Fruit fly (Drosophila melanogaster): ENCODE data around the gene Nup35.

Gene Nup35

DNA sequence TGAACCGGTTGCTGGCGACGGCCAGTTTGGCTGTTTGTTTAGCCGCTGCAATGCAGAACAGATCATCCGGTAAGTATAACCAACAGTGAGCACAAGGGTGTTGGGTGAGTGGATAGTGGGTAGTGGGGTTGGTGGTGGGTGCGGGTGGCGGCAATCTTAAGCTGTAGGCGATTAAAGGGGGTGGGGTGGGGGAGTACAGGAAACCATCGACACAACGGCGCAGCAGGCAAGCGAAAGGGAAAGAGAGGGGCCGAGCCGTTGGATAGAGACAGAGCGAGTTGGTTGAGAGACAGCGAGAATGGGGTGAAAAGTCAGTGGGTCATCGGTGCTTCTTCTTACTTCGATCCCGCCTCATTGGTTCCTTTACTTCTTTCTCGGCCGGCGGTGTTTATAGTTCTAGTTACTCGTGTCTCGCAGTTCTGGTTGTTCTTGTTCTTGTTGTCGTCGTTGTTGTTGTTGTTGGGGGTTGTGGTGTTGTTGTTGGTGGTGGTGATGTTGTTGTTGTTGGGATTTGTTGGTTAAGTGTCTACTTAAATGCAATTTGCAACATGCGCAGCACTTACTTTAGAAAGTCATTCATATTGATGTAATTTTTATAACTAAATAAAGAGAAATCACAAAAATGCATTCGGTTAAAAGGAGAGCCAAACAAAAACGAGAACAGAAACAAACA is 11.6 kb upstream of the Nup35 start (continued):
- TF ChIP-seq CG12071 (GFP tag; optimal IDR thresholded peaks at IDR 0.05), result no peak
- no peak for TF ChIP-seq Mad (GFP tag; optimal IDR thresholded peaks at IDR 0.05)
- TF ChIP-seq CG32772 (GFP tag; IDR thresholded peaks at IDR 0.05), result no peak
- TF ChIP-seq sens-2 (GFP tag; IDR thresholded peaks at IDR 0.05), result no peak
- no peak for TF ChIP-seq Ptx1 (GFP tag; IDR thresholded peaks at IDR 0.05)
- TF ChIP-seq CG17385 (GFP tag; optimal IDR thresholded peaks at IDR 0.05), result peak; percentile 47
- no peak for TF ChIP-seq nerfin-2 (GFP tag; IDR thresholded peaks at IDR 0.05; ENCODE audit: partially characterized antibody)
- no peak for TF ChIP-seq Meics (GFP tag; optimal IDR thresholded peaks at IDR 0.05)
- TF ChIP-seq Hr3 (GFP tag; optimal IDR thresholded peaks at IDR 0.05), result no peak
- TF ChIP-seq NK7.1 (GFP tag; optimal IDR thresholded peaks at IDR 0.05), result no peak
- no peak for TF ChIP-seq H2.0 (GFP tag; IDR thresholded peaks at IDR 0.05)
- TF ChIP-seq Opbp (GFP tag; IDR thresholded peaks at IDR 0.05; ENCODE audit: partially characterized antibody), result no peak
- TF ChIP-seq ind (GFP tag; optimal IDR thresholded peaks at IDR 0.05), result no peak
- no peak for TF ChIP-seq kah (GFP tag; optimal IDR thresholded peaks at IDR 0.05)

DNA sequence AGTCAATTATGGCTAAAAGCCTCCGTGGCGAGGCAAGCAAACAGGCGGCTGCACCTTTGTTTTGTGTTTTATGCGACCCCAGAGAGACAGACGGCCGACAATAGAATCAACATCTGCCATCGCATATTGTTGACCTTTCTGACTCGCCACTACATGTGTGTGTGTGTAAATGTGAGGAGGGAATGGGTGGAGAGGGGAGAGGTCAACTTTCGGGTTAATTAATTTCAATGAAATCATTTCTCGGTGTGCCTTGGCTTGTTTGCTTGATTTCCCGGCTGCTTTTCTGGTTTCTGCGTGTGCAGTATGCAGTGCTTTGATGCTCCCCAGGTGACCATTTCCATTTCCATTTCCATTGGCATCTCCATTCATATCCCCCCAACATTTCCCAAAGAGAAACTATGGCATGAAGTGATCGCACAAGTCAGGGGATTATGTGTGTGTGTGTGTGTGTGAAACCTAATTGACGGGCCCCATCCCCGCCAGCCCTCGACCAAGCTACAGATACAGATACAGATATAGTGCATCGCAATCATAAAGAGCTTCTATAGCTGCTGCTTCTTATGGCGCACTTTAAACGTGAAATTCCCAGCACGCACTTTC is 4.8 kb upstream of the Nup35 start:
- TF ChIP-seq Dek (tag; optimal IDR thresholded peaks at IDR 0.05), result no peak
- no peak for TF ChIP-seq CG2875 (GFP tag; optimal IDR thresholded peaks at IDR 0.05)
- peak in 1 of 2 experiments; percentile 95 for TF ChIP-seq Hr78 (GFP tag; optimal IDR thresholded peaks at IDR 0.05)
- TF ChIP-seq chinmo (GFP tag; IDR thresholded peaks at IDR 0.05; ENCODE audit: partially characterized antibody), result 0 out of 4 replicates have a peak, but pooled peaks have one; percentile 44
- TF ChIP-seq cg (GFP tag; optimal IDR thresholded peaks at IDR 0.05), result peak; percentile 62
- TF ChIP-seq twi (tag; optimal IDR thresholded peaks at IDR 0.05), result peak; percentile 12
- TF ChIP-seq CG8765 (GFP tag; IDR thresholded peaks at IDR 0.05), result 0 out of 2 replicates have a peak, but pooled peaks have one; percentile 17
- TF ChIP-seq ac (GFP tag; optimal IDR thresholded peaks at IDR 0.05), result no peak
- TF ChIP-seq crol (GFP tag; IDR thresholded peaks at IDR 0.05), result peak; percentile 69

DNA sequence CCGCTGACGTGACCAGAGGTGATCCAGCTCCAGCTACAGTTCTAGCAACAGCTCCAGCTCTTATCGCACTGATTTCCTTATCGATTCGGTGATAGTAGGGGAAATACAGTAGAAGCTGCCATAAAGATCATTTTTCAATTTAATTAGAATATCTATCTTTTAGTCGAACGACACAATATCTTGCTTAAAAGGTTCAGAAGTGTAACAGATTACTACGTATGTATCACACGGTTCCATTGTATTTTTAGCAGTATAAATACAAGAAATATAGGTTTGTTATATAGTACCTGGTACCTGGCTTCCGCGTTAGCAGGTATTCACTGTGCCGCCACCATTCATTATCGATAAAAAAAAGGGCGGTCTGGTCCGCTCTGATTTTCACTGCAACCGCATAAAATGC is 3.1 kb upstream of the Nup35 start:
- TF ChIP-seq Nf-YB (GFP tag; optimal IDR thresholded peaks at IDR 0.05) (peak; percentile 60), gro (GFP tag; optimal IDR thresholded peaks at IDR 0.05) (peak; percentile 9), crc (GFP tag; optimal IDR thresholded peaks at IDR 0.05) (peak; percentile 54), CG5245 (GFP tag; optimal IDR thresholded peaks at IDR 0.05) (peak; percentile 74), Blimp-1 (GFP tag; optimal IDR thresholded peaks at IDR 0.05) (peak; percentile 84), so (GFP tag; IDR thresholded peaks at IDR 0.05) (no peak; the same call in 2 of the 3 replicates), corto (GFP tag; optimal IDR thresholded peaks at IDR 0.05) (no peak), NFAT (GFP tag; IDR thresholded peaks at IDR 0.05) (peak; percentile 36; the same call in 1 of the 2 replicates), CG9932 (GFP tag; IDR thresholded peaks at IDR 0.05) (peak; percentile 63), CG3163 (GFP tag; optimal IDR thresholded peaks at IDR 0.05) (no peak), Antp (GFP tag; optimal IDR thresholded peaks at IDR 0.05) (peak; percentile 62), CG12744 (GFP tag; optimal IDR thresholded peaks at IDR 0.05) (peak; percentile 48), Vsx1 (GFP tag; optimal IDR thresholded peaks at IDR 0.05) (peak; percentile 22), CG9876 (GFP tag; optimal IDR thresholded peaks at IDR 0.05) (no peak), CG12391 (tag; optimal IDR thresholded peaks at IDR 0.05) (peak; percentile 86), danr (GFP tag; IDR thresholded peaks at IDR 0.05) (peak; percentile 37; the same call in 1 of the 2 replicates), NC2α (GFP tag; optimal IDR thresholded peaks at IDR 0.05) (peak; percentile 36), NK7.1 (GFP tag; optimal IDR thresholded peaks at IDR 0.05) (no peak), CG15073 (GFP tag; optimal IDR thresholded peaks at IDR 0.05) (peak; percentile 31), usp (GFP tag; optimal IDR thresholded peaks at IDR 0.05) (no peak), CG7839 (tag; optimal IDR thresholded peaks at IDR 0.05) (peak; percentile 58), mirr (GFP tag; optimal IDR thresholded peaks at IDR 0.05) (peak; percentile 31), CG11093 (GFP tag; IDR thresholded peaks at IDR 0.05) (no peak; the same call in 2 of the 3 replicates), cato (GFP tag; optimal IDR thresholded peaks at IDR 0.05; ENCODE audit: borderline replicate concordance) (peak; percentile 73), scrt (GFP tag; optimal IDR thresholded peaks at IDR 0.05) (peak; percentile 69)

Measured in whole organism, embryonic.